Worm (Caenorhabditis elegans): ENCODE data around the gene gly-11.

DNA sequence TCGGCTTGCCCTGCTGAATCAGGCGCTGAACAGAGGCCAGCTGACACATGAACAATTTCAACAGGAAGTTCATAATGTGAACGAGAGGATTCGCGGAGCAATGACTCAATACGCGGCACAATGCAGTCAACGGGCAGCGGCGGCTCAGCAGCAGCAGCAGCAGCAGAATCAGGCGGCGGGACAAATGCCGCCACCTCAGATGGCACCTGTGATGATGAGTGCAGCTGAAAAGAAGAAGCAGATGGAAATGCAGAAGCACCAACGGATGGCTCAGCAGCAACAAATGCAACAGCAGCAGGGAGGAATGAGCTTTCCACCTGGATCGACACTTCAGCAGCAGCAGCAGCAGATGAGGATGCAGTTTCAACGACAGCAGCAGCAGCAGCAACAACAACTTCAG lies 11.7 kb downstream of the gly-11 start:
- no peak for TF ChIP-seq nhr-28 (tag; optimal IDR thresholded peaks at IDR 0.05)
- no peak for TF ChIP-seq ztf-11 (tag; optimal IDR thresholded peaks at IDR 0.05)
- TF ChIP-seq ceh-82 (tag; optimal IDR thresholded peaks at IDR 0.05), result no peak
- no peak for TF ChIP-seq egl-27 (tag; optimal IDR thresholded peaks at IDR 0.05)

Measured in whole organism, L1 larva.